Worm (Caenorhabditis elegans) whole organism, L2 larva: ENCODE data around the gene nspc-19.

ENCODE experiments used
- F13H6.1 ChIP-seq: sonication (generic microtip); optimal IDR thresholded peaks from 2 replicates; lab custom pipeline; 2016; ENCODE audit warnings: missing genetic modification characterization, missing compliant biosample characterization
- aly-2 ChIP-seq: fragments of 150-350 bp; optimal IDR thresholded peaks from 2 replicates; lab custom pipeline; 2014; ENCODE audit warnings: missing biosample characterization, missing genetic modification characterization
- ceh-82 ChIP-seq: fragments of 150-350 bp; optimal IDR thresholded peaks from 2 replicates; lab custom pipeline; 2014; ENCODE audit warnings: missing biosample characterization, missing genetic modification characterization
- nhr-237 ChIP-seq: fragments of 150-350 bp; optimal IDR thresholded peaks from 2 replicates; lab custom pipeline; 2014; ENCODE audit warnings: missing biosample characterization, missing genetic modification characterization
- nhr-25 ChIP-seq: fragments of 150-350 bp; sonication (generic microtip); optimal IDR thresholded peaks from 3 replicates; lab custom pipeline; 2014; ENCODE audit warnings: missing biosample characterization, missing genetic modification characterization
- nhr-77 ChIP-seq: fragments of 150-350 bp; optimal IDR thresholded peaks from 2 replicates; lab custom pipeline; 2014; ENCODE audit warnings: missing biosample characterization, missing genetic modification characterization
- snpc-4 ChIP-seq: fragments of 150-350 bp; optimal IDR thresholded peaks from 2 replicates; lab custom pipeline; 2014; ENCODE audit warnings: missing biosample characterization, missing genetic modification characterization
- unc-39 ChIP-seq: fragments of 150-350 bp; optimal IDR thresholded peaks from 2 replicates; lab custom pipeline; 2014; ENCODE audit warnings: missing biosample characterization, missing genetic modification characterization
- unc-62 ChIP-seq: fragments of 150-350 bp; optimal IDR thresholded peaks from 2 replicates; lab custom pipeline; 2014; ENCODE audit warnings: missing biosample characterization, missing genetic modification reagents, missing genetic modification characterization
- zag-1 ChIP-seq: fragments of 150-350 bp; optimal IDR thresholded peaks from 2 replicates; lab custom pipeline; 2014; ENCODE audit warnings: missing biosample characterization, missing genetic modification characterization
- ztf-11 ChIP-seq: sonication (generic microtip); optimal IDR thresholded peaks from 2 replicates; lab custom pipeline; 2017; ENCODE audit warnings: missing biosample characterization, missing genetic modification characterization
- ztf-4 ChIP-seq: fragments of 150-350 bp; optimal IDR thresholded peaks from 2 replicates; lab custom pipeline; 2014; ENCODE audit warnings: missing biosample characterization, missing genetic modification characterization

- TF ChIP-seq ceh-82: no peak
- TF ChIP-seq unc-39 (tag; lab: Kevin White, UChicago): no peak
- no peak for TF ChIP-seq nhr-237 (tag; lab: Kevin White, UChicago)
- TF ChIP-seq ztf-4 (tag; lab: Kevin White, UChicago): no peak
- no peak for TF ChIP-seq aly-2 (tag; lab: Kevin White, UChicago)
- TF ChIP-seq zag-1 (tag; lab: Kevin White, UChicago): no peak
- no peak for TF ChIP-seq snpc-4 (tag; lab: Kevin White, UChicago)
- TF ChIP-seq F13H6.1 (tag; lab: Kevin White, UChicago): no peak
- peak; percentile 37 for TF ChIP-seq nhr-25
- TF ChIP-seq nhr-77 (tag; lab: Kevin White, UChicago): no peak
- no peak for TF ChIP-seq unc-62 (GFP tag; lab: Kevin White, UChicago)
- no peak for TF ChIP-seq ztf-11
Measured at ce11 chrX:14557936-14558554, 29.5 kb downstream of the nspc-19 start, which contains the start of gene nhr-3.
